Fruit fly (Drosophila melanogaster): ENCODE measurements around the gene Cpsf6.

Gene Cpsf6

DNA sequence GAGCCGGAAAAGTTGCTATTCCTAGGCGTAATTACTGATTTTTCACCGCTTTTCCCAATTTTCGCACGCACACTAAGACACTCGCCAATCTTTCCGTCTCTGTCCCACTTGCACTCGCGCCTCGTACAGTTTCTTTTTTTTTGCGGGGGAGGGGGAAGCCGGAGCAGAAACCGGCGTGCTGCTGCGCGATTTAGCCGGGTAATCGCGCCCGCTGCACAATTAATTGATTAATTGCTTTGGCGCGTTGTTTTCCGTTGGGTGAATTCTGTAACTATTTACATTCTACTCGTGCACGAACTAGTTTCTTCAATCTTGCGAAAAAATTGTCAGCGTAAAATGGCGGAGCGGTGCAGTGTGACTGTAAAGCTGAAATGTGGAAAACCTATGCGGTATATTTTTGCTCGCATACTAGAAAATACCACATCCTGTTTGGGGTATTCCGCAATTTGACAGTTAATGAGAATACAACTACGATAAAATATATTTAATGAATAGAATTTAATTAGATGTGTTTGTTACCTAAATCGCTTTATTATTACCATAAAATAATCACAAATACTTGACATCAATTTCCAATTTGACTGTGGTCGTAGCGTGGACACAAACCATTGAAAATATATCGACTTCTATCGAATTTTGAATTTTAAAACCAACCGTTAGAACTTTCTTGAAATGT, at the start of gene Cpsf6 (continued):
- TF ChIP-seq CG30403 (GFP tag; optimal IDR thresholded peaks at IDR 0.05), result peak; percentile 70
- no peak for TF ChIP-seq Asciz (GFP tag; optimal IDR thresholded peaks at IDR 0.05)
- no peak for TF ChIP-seq en (GFP tag; optimal IDR thresholded peaks at IDR 0.05)
- no peak for TF ChIP-seq slp2 (GFP tag; optimal IDR thresholded peaks at IDR 0.05)
- TF ChIP-seq CG17328 (GFP tag; IDR thresholded peaks at IDR 0.05), result peak; percentile 76
- TF ChIP-seq Spps (tag; optimal IDR thresholded peaks at IDR 0.05), result peak; percentile 38
- no peak for TF ChIP-seq knrl (GFP tag; IDR thresholded peaks at IDR 0.05; ENCODE audit: partially characterized antibody)
- no peak for TF ChIP-seq fru (optimal IDR thresholded peaks at IDR 0.05)
- peak; percentile 76 for TF ChIP-seq Dref (GFP tag; IDR thresholded peaks at IDR 0.05)
- TF ChIP-seq CG1647 (GFP tag; optimal IDR thresholded peaks at IDR 0.05), result no peak
- peak; percentile 67 for TF ChIP-seq Ada2b (GFP tag; IDR thresholded peaks at IDR 0.05)
- TF ChIP-seq Mes4 (GFP tag; optimal IDR thresholded peaks at IDR 0.05), result no peak
- TF ChIP-seq CG5245 (GFP tag; optimal IDR thresholded peaks at IDR 0.05), result peak; percentile 25
- no peak for TF ChIP-seq ro (GFP tag; IDR thresholded peaks at IDR 0.05)
- TF ChIP-seq mam (GFP tag; optimal IDR thresholded peaks at IDR 0.05), result peak; percentile 30
- peak in 1 of 2 experiments; percentile 87 for TF ChIP-seq insv (GFP tag; optimal IDR thresholded peaks at IDR 0.05)
- no peak for TF ChIP-seq CG17612 (GFP tag; IDR thresholded peaks at IDR 0.05)
- TF ChIP-seq CG15696 (tag; optimal IDR thresholded peaks at IDR 0.05), result peak; percentile 74
- peak; percentile 1 for TF ChIP-seq scrt (GFP tag; optimal IDR thresholded peaks at IDR 0.05)
- TF ChIP-seq CG8089 (GFP tag; optimal IDR thresholded peaks at IDR 0.05), result peak; percentile 25
- TF ChIP-seq D19B (GFP tag; optimal IDR thresholded peaks at IDR 0.05), result peak; percentile 49
- TF ChIP-seq Lpt (GFP tag; optimal IDR thresholded peaks at IDR 0.05), result no peak
- TF ChIP-seq Doc2 (GFP tag; IDR thresholded peaks at IDR 0.05), result no peak
- TF ChIP-seq Sry-δ (GFP tag; optimal IDR thresholded peaks at IDR 0.05), result peak; percentile 41
- TF ChIP-seq crp (GFP tag; optimal IDR thresholded peaks at IDR 0.05), result peak in 1 of 2 experiments; percentile 7
- 0 out of 2 replicates have a peak, but pooled peaks have one; percentile 14 for TF ChIP-seq CG1024 (GFP tag; IDR thresholded peaks at IDR 0.05)
- TF ChIP-seq ase (GFP tag; IDR thresholded peaks at IDR 0.05), result peak; percentile 63; the same call in 2 of the 3 replicates
- no peak for TF ChIP-seq aop (GFP tag; IDR thresholded peaks at IDR 0.05)
- TF ChIP-seq ttk (GFP tag; IDR thresholded peaks at IDR 0.05), result peak; percentile 25; the same call in 1 of the 2 replicates
- no peak for TF ChIP-seq pnt (GFP tag; optimal IDR thresholded peaks at IDR 0.05)
- no peak for TF ChIP-seq Stat92E (GFP tag; optimal IDR thresholded peaks at IDR 0.05)
- TF ChIP-seq CG10431 (GFP tag; optimal IDR thresholded peaks at IDR 0.05), result no peak
- TF ChIP-seq eve (GFP tag; optimal IDR thresholded peaks at IDR 0.05), result no peak
- no peak for TF ChIP-seq Dip2 (GFP tag; IDR thresholded peaks at IDR 0.05)
- TF ChIP-seq CG18619 (GFP tag; optimal IDR thresholded peaks at IDR 0.05), result peak; percentile 35
- TF ChIP-seq CG15514 (GFP tag; optimal IDR thresholded peaks at IDR 0.05), result peak; percentile 80
- peak; percentile 64 for TF ChIP-seq CG18476 (GFP tag; optimal IDR thresholded peaks at IDR 0.05)
- TF ChIP-seq CG14860 (GFP tag; IDR thresholded peaks at IDR 0.05; ENCODE audit: partially characterized antibody), result no peak
- TF ChIP-seq chn (GFP tag; optimal IDR thresholded peaks at IDR 0.05), result peak; percentile 6
- TF ChIP-seq D19A (tag; optimal IDR thresholded peaks at IDR 0.05), result peak; percentile 37
- TF ChIP-seq CG6813 (GFP tag; optimal IDR thresholded peaks at IDR 0.05), result no peak

DNA sequence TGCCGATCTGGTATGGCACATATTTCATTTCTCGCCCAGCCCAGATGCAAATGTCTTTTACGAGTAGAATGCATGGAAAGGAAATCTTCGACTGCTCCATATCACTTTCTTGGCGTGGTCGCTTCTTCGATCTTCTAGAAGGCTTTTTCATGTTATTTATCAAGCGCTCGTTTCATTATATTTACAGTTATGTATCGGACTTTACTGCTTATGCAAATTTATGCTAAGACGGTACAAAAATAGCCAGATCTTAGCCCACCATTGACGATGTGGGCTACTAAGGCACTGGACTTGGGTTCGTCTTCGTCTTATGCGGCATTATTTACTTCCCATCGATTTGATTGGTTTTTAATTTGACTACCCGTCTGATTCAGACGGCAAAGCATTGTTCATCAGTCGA, 48.0 kb upstream of the Cpsf6 start:
- TF ChIP-seq CG12769 (tag; optimal IDR thresholded peaks at IDR 0.05) (peak; percentile 39), HLHmδ (GFP tag; optimal IDR thresholded peaks at IDR 0.05) (no peak), abd-A (tag; optimal IDR thresholded peaks at IDR 0.05) (peak; percentile 55), vvl (GFP tag; IDR thresholded peaks at IDR 0.05) (peak; percentile 76), sr (GFP tag; IDR thresholded peaks at IDR 0.05) (0 out of 3 replicates have a peak, but pooled peaks have one; percentile 37), emc (GFP tag; optimal IDR thresholded peaks at IDR 0.05) (no peak), oc (tag; optimal IDR thresholded peaks at IDR 0.05) (peak; percentile 78), nmo (GFP tag; optimal IDR thresholded peaks at IDR 0.05) (no peak), pros (GFP tag; optimal IDR thresholded peaks at IDR 0.05) (peak; percentile 97)

Data from whole organism, embryonic.